In genomic region chrX:8551687-8552327, ce11 we compare ENCODE assay signal across 4 worm cellular contexts.
TF ChIP-seq lines count a peak whose summit lies in the region.

Gene dhhc-14, plus strand, starts transcription at chrX:8552277.

TF ChIP-seq in whole organism, L2 larva, 48 proteins besides CTCF, POLR2A, EP300 and RAD21 (continues in another document):
- TF ChIP-seq egl-27 (tag; optimal IDR thresholded peaks at IDR 0.05; lab: Kevin White, UChicago) (no peak), sma-9 (GFP tag; optimal IDR thresholded peaks at IDR 0.05; lab: Kevin White, UChicago) (peak; percentile 12), sma-9 (tag; optimal IDR thresholded peaks at IDR 0.05; lab: Kevin White, UChicago) (no peak), ZK546.5 (tag; optimal IDR thresholded peaks at IDR 0.05; lab: Kevin White, UChicago) (no peak), C34F6.9 (tag; optimal IDR thresholded peaks at IDR 0.05; lab: Kevin White, UChicago) (peak; percentile 66), peb-1 (tag; optimal IDR thresholded peaks at IDR 0.05; lab: Kevin White, UChicago) (no peak), ztf-11 (tag; optimal IDR thresholded peaks at IDR 0.05; lab: Kevin White, UChicago) (no peak), mab-5 (tag; optimal IDR thresholded peaks at IDR 0.05; lab: Kevin White, UChicago) (no peak), lsy-2 (tag; optimal IDR thresholded peaks at IDR 0.05; lab: Kevin White, UChicago) (peak in 1 of 2 experiments; percentile 49), nhr-12 (tag; optimal IDR thresholded peaks at IDR 0.05; lab: Kevin White, UChicago) (no peak), mbf-1 (tag; optimal IDR thresholded peaks at IDR 0.05; lab: Kevin White, UChicago) (no peak), blmp-1 (tag; optimal IDR thresholded peaks at IDR 0.05; lab: Kevin White, UChicago; ENCODE audit: insufficient read depth) (no peak), lin-13 (GFP tag; optimal IDR thresholded peaks at IDR 0.05; lab: Kevin White, UChicago) (peak; percentile 42), sma-3 (GFP tag; optimal IDR thresholded peaks at IDR 0.05; lab: Kevin White, UChicago) (no peak), ceh-16 (tag; optimal IDR thresholded peaks at IDR 0.05; lab: Kevin White, UChicago) (no peak), ztf-4 (tag; optimal IDR thresholded peaks at IDR 0.05; lab: Kevin White, UChicago) (no peak), unc-62 (GFP tag; optimal IDR thresholded peaks at IDR 0.05; lab: Kevin White, UChicago) (no peak), nhr-23 (tag; optimal IDR thresholded peaks at IDR 0.05; lab: Kevin White, UChicago) (no peak), gmeb-1 (tag; optimal IDR thresholded peaks at IDR 0.05; lab: Kevin White, UChicago) (no peak), ztf-1 (GFP tag; conservative IDR thresholded peaks at IDR 0.05; lab: Robert Waterston, UW) (no peak), elt-1 (tag; optimal IDR thresholded peaks at IDR 0.05; lab: Kevin White, UChicago) (no peak), nhr-6 (tag; optimal IDR thresholded peaks at IDR 0.05; lab: Kevin White, UChicago) (no peak), ama-1 (optimal IDR thresholded peaks at IDR 0.05; lab: Kevin White, UChicago) (no peak), dmd-4 (tag; optimal IDR thresholded peaks at IDR 0.05; lab: Kevin White, UChicago) (no peak)

TF ChIP-seq in whole organism, L4 larva, 104 proteins besides CTCF, POLR2A, EP300 and RAD21 (continues in another document):
- TF ChIP-seq unc-62 (GFP tag; optimal IDR thresholded peaks at IDR 0.05 in 1 of 2; lab: Kevin White, UChicago) (peak in 1 of 2 experiments; percentile 24), unc-62 (tag; optimal IDR thresholded peaks at IDR 0.05; lab: Kevin White, UChicago) (no peak), ces-1 (GFP tag; optimal IDR thresholded peaks at IDR 0.05; lab: Kevin White, UChicago) (peak; percentile 12), set-16 (GFP tag; IDR thresholded peaks at IDR 0.05; lab: Robert Waterston, UW) (peak; percentile 22; the same call in 1 of the 2 replicates), nhr-6 (tag; optimal IDR thresholded peaks at IDR 0.05; lab: Kevin White, UChicago) (peak; percentile 53), lin-38 (GFP tag; IDR thresholded peaks at IDR 0.05; lab: Robert Waterston, UW) (peak; percentile 89), nhr-28 (tag; optimal IDR thresholded peaks at IDR 0.05; lab: Kevin White, UChicago) (peak; percentile 18), F10B5.3 (tag; optimal IDR thresholded peaks at IDR 0.05; lab: Kevin White, UChicago) (no peak), ceh-28 (tag; optimal IDR thresholded peaks at IDR 0.05; lab: Kevin White, UChicago) (no peak), unc-130 (GFP tag; optimal IDR thresholded peaks at IDR 0.05; lab: Kevin White, UChicago) (no peak), saeg-2 (GFP tag; IDR thresholded peaks at IDR 0.05; lab: Robert Waterston, UW) (no peak), fos-1 (tag; optimal IDR thresholded peaks at IDR 0.05; lab: Kevin White, UChicago) (no peak), dve-1 (tag; optimal IDR thresholded peaks at IDR 0.05; lab: Kevin White, UChicago; ENCODE audit: insufficient read depth) (peak; percentile 41), ceh-20 (GFP tag; IDR thresholded peaks at IDR 0.05; lab: Robert Waterston, UW) (0 out of 2 replicates have a peak, but pooled peaks have one; percentile 28), hlh-30 (tag; optimal IDR thresholded peaks at IDR 0.05; lab: Kevin White, UChicago; ENCODE audit: insufficient read depth) (peak; percentile 58), hif-1 (tag; optimal IDR thresholded peaks at IDR 0.05; lab: Kevin White, UChicago) (peak in 1 of 2 experiments; percentile 76), hlh-11 (tag; optimal IDR thresholded peaks at IDR 0.05; lab: Kevin White, UChicago) (peak; percentile 37), F37D6.2 (tag; optimal IDR thresholded peaks at IDR 0.05; lab: Kevin White, UChicago) (peak; percentile 5), ceh-44 (GFP tag; IDR thresholded peaks at IDR 0.05; lab: Robert Waterston, UW) (no peak), rbr-2 (tag; optimal IDR thresholded peaks at IDR 0.05; lab: Kevin White, UChicago) (peak; percentile 57), aha-1 (tag; lab: Kevin White, UChicago) (peak; percentile 98), attf-4 (tag; optimal IDR thresholded peaks at IDR 0.05; lab: Kevin White, UChicago) (no peak), lsy-2 (tag; optimal IDR thresholded peaks at IDR 0.05; lab: Kevin White, UChicago) (peak in 1 of 2 experiments; percentile 57)

TF ChIP-seq in whole organism, late embryonic, 69 proteins besides CTCF, POLR2A, EP300 and RAD21 (continues in another document):
- TF ChIP-seq syd-9 (tag; optimal IDR thresholded peaks at IDR 0.05; lab: Kevin White, UChicago): peak; percentile 17
- no peak for TF ChIP-seq odd-2 (tag; optimal IDR thresholded peaks at IDR 0.05; lab: Kevin White, UChicago)
- TF ChIP-seq ceh-48 (tag; optimal IDR thresholded peaks at IDR 0.05; lab: Kevin White, UChicago): no peak
- TF ChIP-seq fkh-10 (GFP tag; optimal IDR thresholded peaks at IDR 0.05; lab: Kevin White, UChicago): no peak
- no peak for TF ChIP-seq unc-3 (GFP tag; conservative IDR thresholded peaks at IDR 0.05; lab: Robert Waterston, UW)
- no peak for TF ChIP-seq unc-3 (tag; optimal IDR thresholded peaks at IDR 0.05; lab: Kevin White, UChicago)
- TF ChIP-seq hlh-8 (tag; optimal IDR thresholded peaks at IDR 0.05; lab: Kevin White, UChicago): no peak
- TF ChIP-seq ref-2 (tag; optimal IDR thresholded peaks at IDR 0.05; lab: Kevin White, UChicago): peak; percentile 61
- TF ChIP-seq tbx-7 (tag; optimal IDR thresholded peaks at IDR 0.05; lab: Kevin White, UChicago): peak; percentile 10
- TF ChIP-seq elt-4 (tag; optimal IDR thresholded peaks at IDR 0.05; lab: Kevin White, UChicago): no peak
- no peak for TF ChIP-seq ceh-30 (tag; optimal IDR thresholded peaks at IDR 0.05; lab: Kevin White, UChicago)
- TF ChIP-seq nhr-232 (tag; optimal IDR thresholded peaks at IDR 0.05; lab: Kevin White, UChicago): no peak
- TF ChIP-seq ceh-18 (tag; optimal IDR thresholded peaks at IDR 0.05; lab: Kevin White, UChicago): peak; percentile 74
- TF ChIP-seq ahr-1 (tag; optimal IDR thresholded peaks at IDR 0.05; lab: Kevin White, UChicago): no peak
- TF ChIP-seq nfya-1 (tag; optimal IDR thresholded peaks at IDR 0.05; lab: Kevin White, UChicago): peak; percentile 70
- TF ChIP-seq tbx-2 (tag; optimal IDR thresholded peaks at IDR 0.05; lab: Kevin White, UChicago): peak; percentile 79
- no peak for TF ChIP-seq hlh-15 (tag; optimal IDR thresholded peaks at IDR 0.05; lab: Kevin White, UChicago)
- TF ChIP-seq ztf-16 (tag; optimal IDR thresholded peaks at IDR 0.05; lab: Kevin White, UChicago): no peak
- TF ChIP-seq ceh-34 (tag; optimal IDR thresholded peaks at IDR 0.05; lab: Kevin White, UChicago): peak; percentile 41
- TF ChIP-seq npax-4 (tag; optimal IDR thresholded peaks at IDR 0.05; lab: Kevin White, UChicago): no peak
- no peak for TF ChIP-seq ceh-45 (GFP tag; IDR thresholded peaks at IDR 0.05; lab: Robert Waterston, UW)
- TF ChIP-seq ceh-31 (tag; optimal IDR thresholded peaks at IDR 0.05; lab: Kevin White, UChicago): peak; percentile 77
- peak; percentile 64 for TF ChIP-seq hlh-30 (tag; optimal IDR thresholded peaks at IDR 0.05; lab: Kevin White, UChicago; ENCODE audit: insufficient read depth)
- TF ChIP-seq ceh-6 (GFP tag; optimal IDR thresholded peaks at IDR 0.05; lab: Kevin White, UChicago): no peak
- no peak for TF ChIP-seq ceh-22 (tag; optimal IDR thresholded peaks at IDR 0.05; lab: Kevin White, UChicago)
- TF ChIP-seq K09A11.1 (tag; optimal IDR thresholded peaks at IDR 0.05; lab: Kevin White, UChicago; ENCODE audit: insufficient read depth): no peak
- peak; percentile 16 for TF ChIP-seq madf-2 (tag; optimal IDR thresholded peaks at IDR 0.05; lab: Kevin White, UChicago)

TF ChIP-seq in whole organism, mixed stage, embryonic, 35 proteins besides CTCF, POLR2A, EP300 and RAD21:
- TF ChIP-seq cnd-1 (tag; optimal IDR thresholded peaks at IDR 0.05; lab: Kevin White, UChicago) (peak; percentile 27), flh-1 (GFP tag; optimal IDR thresholded peaks at IDR 0.05; lab: Kevin White, UChicago) (no peak), sptf-1 (tag; optimal IDR thresholded peaks at IDR 0.05; lab: Kevin White, UChicago) (peak; percentile 56), ceh-39 (tag; optimal IDR thresholded peaks at IDR 0.05; lab: Kevin White, UChicago) (peak; percentile 32), hlh-1 (tag; optimal IDR thresholded peaks at IDR 0.05; lab: Kevin White, UChicago) (peak; percentile 51), pha-4 (tag; optimal IDR thresholded peaks at IDR 0.05; lab: Kevin White, UChicago) (peak; percentile 46), unc-120 (tag; optimal IDR thresholded peaks at IDR 0.05; lab: Kevin White, UChicago; ENCODE audit: poor library complexity, severe bottlenecking) (peak; percentile 26), mls-2 (tag; optimal IDR thresholded peaks at IDR 0.05; lab: Kevin White, UChicago) (peak; percentile 26), zip-8 (tag; optimal IDR thresholded peaks at IDR 0.05; lab: Kevin White, UChicago) (no peak), snpc-4 (tag; optimal IDR thresholded peaks at IDR 0.05; lab: Kevin White, UChicago) (no peak), ces-1 (GFP tag; optimal IDR thresholded peaks at IDR 0.05; lab: Kevin White, UChicago) (peak; percentile 73), ceh-83 (GFP tag; optimal IDR thresholded peaks at IDR 0.05; lab: Kevin White, UChicago) (no peak), lsy-2 (tag; optimal IDR thresholded peaks at IDR 0.05; lab: Kevin White, UChicago) (peak; percentile 50), sem-2 (GFP tag; optimal IDR thresholded peaks at IDR 0.05; lab: Kevin White, UChicago) (no peak), mep-1 (tag; optimal IDR thresholded peaks at IDR 0.05; lab: Kevin White, UChicago) (peak; percentile 79), lin-13 (tag; optimal IDR thresholded peaks at IDR 0.05; lab: Kevin White, UChicago) (peak; percentile 75), unc-62 (GFP tag; optimal IDR thresholded peaks at IDR 0.05; lab: Kevin White, UChicago) (peak; percentile 28), drap-1 (GFP tag; optimal IDR thresholded peaks at IDR 0.05; lab: Kevin White, UChicago) (peak; percentile 31), ztf-11 (tag; optimal IDR thresholded peaks at IDR 0.05; lab: Kevin White, UChicago) (peak; percentile 9)
